Worm (Caenorhabditis elegans) whole organism, L1 larva: ENCODE measurements around the gene dyf-2.
A peak's percentile ranks its signal among the peaks of the same experiment; 100 is the strongest.

Experiments
- aly-2 ChIP-seq: fragments of 150-350 bp; optimal IDR thresholded peaks from 2 replicates; lab custom pipeline; 2014; ENCODE audit warnings: missing biosample characterization, missing genetic modification characterization
- ceh-82 ChIP-seq, 3 experiments: fragments of 150-350 bp in 1 of 3; sonication (generic microtip) in 2 of 3; optimal IDR thresholded peaks; 2 replicates each; lab custom pipeline; 2014 to 2017; ENCODE audit warnings: missing biosample characterization in 3 of 3, missing genetic modification characterization in 3 of 3
- dsc-1 ChIP-seq: sonication (generic microtip); optimal IDR thresholded peaks from 2 replicates; lab custom pipeline; 2016; ENCODE audit warnings: mild to moderate bottlenecking, missing genetic modification characterization, missing compliant biosample characterization
- efl-1 ChIP-seq, 4 experiments: fragments of 150-350 bp; optimal IDR thresholded peaks in 3 of 4; peaks in 1 of 4; 1 replicate in 1 of 4; 2 replicates in 3 of 4; lab custom pipeline; 2014; ENCODE audit warnings: missing biosample characterization in 2 of 4, missing genetic modification characterization in 2 of 4, missing genetic modification reagents in 2 of 4
- efl-3 ChIP-seq: fragments of 200-800 bp; sonication (Bioruptor generic); optimal IDR thresholded peaks from 2 replicates; lab custom pipeline; 2018; ENCODE audit warnings: mild to moderate bottlenecking, missing genetic modification characterization, missing compliant biosample characterization
- egl-27 ChIP-seq, 2 experiments: fragments of 150-350 bp in 1 of 2; sonication (generic microtip); optimal IDR thresholded peaks; 3 replicates each; lab custom pipeline; 2017 to 2018; ENCODE audit warnings: missing biosample characterization in 2 of 2, missing genetic modification characterization in 2 of 2, missing genetic modification reagents in 2 of 2
- fkh-4 ChIP-seq: sonication (generic microtip); optimal IDR thresholded peaks from 2 replicates; lab custom pipeline; 2016; ENCODE audit warnings: missing compliant biosample characterization, missing genetic modification characterization, borderline replicate concordance
- fkh-8 ChIP-seq: sonication (generic microtip); optimal IDR thresholded peaks from 2 replicates; lab custom pipeline; 2016; ENCODE audit warnings: mild to moderate bottlenecking, missing genetic modification characterization, missing compliant biosample characterization
- hlh-4 ChIP-seq: sonication (generic microtip); optimal IDR thresholded peaks from 2 replicates; lab custom pipeline; 2016; ENCODE audit warnings: mild to moderate bottlenecking, missing genetic modification characterization, missing compliant biosample characterization
- hpl-2 ChIP-seq: fragments of 150-350 bp; optimal IDR thresholded peaks from 2 replicates; lab custom pipeline; 2014; ENCODE audit warnings: missing biosample characterization, missing genetic modification reagents, missing genetic modification characterization
- irx-1 ChIP-seq: sonication (generic microtip); optimal IDR thresholded peaks from 2 replicates; lab custom pipeline; 2016; ENCODE audit warnings: missing genetic modification characterization, missing compliant biosample characterization
- lin-13 ChIP-seq: fragments of 150-350 bp; optimal IDR thresholded peaks from 2 replicates; lab custom pipeline; 2014; ENCODE audit warnings: missing biosample characterization, missing genetic modification reagents, missing genetic modification characterization
- lin-39 ChIP-seq: fragments of 150-350 bp; optimal IDR thresholded peaks from 2 replicates; lab custom pipeline; 2014; ENCODE audit warnings: missing biosample characterization, missing genetic modification reagents, missing genetic modification characterization
- mab-9 ChIP-seq: fragments of 200-800 bp; sonication (Bioruptor generic); IDR thresholded peaks from 2 replicates; pipeline ENCODE4 v1.3.6; 2022; ENCODE audit warnings: missing genetic modification reagents, missing genetic modification characterization, missing compliant biosample characterization
- nhr-11 ChIP-seq: fragments of 150-350 bp; optimal IDR thresholded peaks from 2 replicates; lab custom pipeline; 2014; ENCODE audit warnings: missing biosample characterization, missing genetic modification characterization
- nhr-19 ChIP-seq: fragments of 200-800 bp; sonication (Bioruptor generic); conservative IDR thresholded peaks from 2 replicates; pipeline ENCODE4 v1.3.6; 2022; ENCODE audit warnings: missing genetic modification characterization, missing compliant biosample characterization
- nhr-47 ChIP-seq: sonication (generic microtip); optimal IDR thresholded peaks from 2 replicates; lab custom pipeline; 2016; ENCODE audit warnings: mild to moderate bottlenecking, missing genetic modification characterization, moderate library complexity, missing compliant biosample characterization
- nhr-71 ChIP-seq: sonication (generic microtip); optimal IDR thresholded peaks from 2 replicates; lab custom pipeline; 2016; ENCODE audit warnings: mild to moderate bottlenecking, missing genetic modification characterization, moderate library complexity, missing compliant biosample characterization
- nhr-85 ChIP-seq: sonication (generic microtip); peaks from one replicate; lab custom pipeline; 2016; ENCODE audit warnings: missing genetic modification characterization, inconsistent platforms, missing compliant biosample characterization
- nhr-90 ChIP-seq: sonication (generic microtip); optimal IDR thresholded peaks from 2 replicates; lab custom pipeline; 2016; ENCODE audit warnings: mild to moderate bottlenecking, missing genetic modification characterization, missing compliant biosample characterization; ENCODE audit not compliant: poor library complexity
- rnt-1 ChIP-seq: sonication (generic microtip); optimal IDR thresholded peaks from 2 replicates; lab custom pipeline; 2016; ENCODE audit warnings: mild to moderate bottlenecking, missing genetic modification characterization, moderate library complexity, missing compliant biosample characterization
- unc-130 ChIP-seq: fragments of 150-350 bp; optimal IDR thresholded peaks from 2 replicates; lab custom pipeline; 2017; ENCODE audit warnings: missing biosample characterization, missing genetic modification characterization, inconsistent platforms
- unc-30 ChIP-seq: sonication (generic microtip); optimal IDR thresholded peaks from 2 replicates; lab custom pipeline; 2017; ENCODE audit warnings: missing biosample characterization, missing genetic modification characterization
- unc-86 ChIP-seq: sonication (generic microtip); optimal IDR thresholded peaks from 2 replicates; lab custom pipeline; 2016; ENCODE audit warnings: missing genetic modification characterization, missing compliant biosample characterization
- xbp-1 ChIP-seq: sonication (generic microtip); optimal IDR thresholded peaks from 2 replicates; lab custom pipeline; 2016; ENCODE audit warnings: missing genetic modification characterization, missing compliant biosample characterization
- zag-1 ChIP-seq: fragments of 150-350 bp; optimal IDR thresholded peaks from 2 replicates; lab custom pipeline; 2014; ENCODE audit warnings: missing biosample characterization, missing genetic modification characterization

dyf-2 gene

ce11 chrIII:13731589-13731988 is 45.3 kb upstream of the dyf-2 start, which contains the start of gene W06F12.2:
W06F12.2 (minus strand) TSS chrIII:13731689.
- TF ChIP-seq nhr-47 (tag; lab: Kevin White, UChicago) (no peak), unc-130 (tag; lab: Kevin White, UChicago) (no peak), lin-39 (tag; lab: Kevin White, UChicago) (no peak), efl-3 (GFP tag; lab: Kevin White, UChicago) (no peak)
- TF ChIP-seq, all 84 proteins: peak for 0

ce11 chrIII:13729760-13730159 is 43.5 kb upstream of the dyf-2 start:
- TF ChIP-seq efl-1 (optimal IDR thresholded peaks at IDR 0.05; lab: Kevin White, UChicago) (no peak), efl-1 (GFP tag; optimal IDR thresholded peaks at IDR 0.05 in 1 of 2; lab: Kevin White, UChicago) (peak in 1 of 2 experiments; percentile 14), nhr-85 (no peak)

ce11 chrIII:13724018-13724892 is 38.0 kb upstream of the dyf-2 start:
- TF ChIP-seq mab-9 (GFP tag; lab: Robert Waterston, UW) (peak; percentile 6; the same call in 1 of the 2 replicates), nhr-90 (tag; lab: Kevin White, UChicago) (peak; percentile 4), nhr-85 (peak; percentile 29), ceh-82 (tag; optimal IDR thresholded peaks at IDR 0.05; lab: Kevin White, UChicago) (no peak), irx-1 (tag; lab: Kevin White, UChicago) (no peak), lin-13 (GFP tag; lab: Kevin White, UChicago) (no peak), efl-3 (GFP tag; lab: Kevin White, UChicago) (no peak), xbp-1 (tag; lab: Kevin White, UChicago) (no peak), egl-27 (tag; optimal IDR thresholded peaks at IDR 0.05; lab: Kevin White, UChicago) (no peak), nhr-19 (GFP tag; lab: Robert Waterston, UW) (0 out of 2 replicates have a peak, but pooled peaks have one; percentile 15), nhr-71 (tag; lab: Kevin White, UChicago) (peak; percentile 17), hpl-2 (GFP tag; lab: Kevin White, UChicago) (no peak), rnt-1 (tag; lab: Kevin White, UChicago) (no peak), fkh-8 (tag; lab: Kevin White, UChicago) (peak; percentile 4), efl-1 (optimal IDR thresholded peaks at IDR 0.05; lab: Kevin White, UChicago) (no peak), efl-1 (GFP tag; optimal IDR thresholded peaks at IDR 0.05 in 1 of 2; lab: Kevin White, UChicago) (peak in 1 of 2 experiments; percentile 84), hlh-4 (tag; lab: Kevin White, UChicago) (no peak), zag-1 (tag; lab: Kevin White, UChicago) (no peak), lin-39 (tag; lab: Kevin White, UChicago) (no peak), nhr-47 (tag; lab: Kevin White, UChicago) (no peak)

ce11 chrIII:13722387-13723122 is 36.3 kb upstream of the dyf-2 start:
- TF ChIP-seq lin-39 (tag; lab: Kevin White, UChicago) (no peak), fkh-4 (tag; lab: Kevin White, UChicago) (peak; percentile 46), nhr-85 (peak; percentile 50), dsc-1 (tag; lab: Kevin White, UChicago) (peak; percentile 87), zag-1 (tag; lab: Kevin White, UChicago) (no peak), nhr-11 (tag; lab: Kevin White, UChicago) (no peak), aly-2 (tag; lab: Kevin White, UChicago) (no peak), efl-1 (optimal IDR thresholded peaks at IDR 0.05; lab: Kevin White, UChicago) (no peak), efl-1 (GFP tag; optimal IDR thresholded peaks at IDR 0.05 in 1 of 2; lab: Kevin White, UChicago) (peak in 1 of 2 experiments; percentile 83)

- TF ChIP-seq efl-1 (optimal IDR thresholded peaks at IDR 0.05; lab: Kevin White, UChicago) (no peak), efl-1 (GFP tag; optimal IDR thresholded peaks at IDR 0.05 in 1 of 2; lab: Kevin White, UChicago) (peak in 1 of 2 experiments; percentile 6), unc-30 (tag; lab: Kevin White, UChicago) (no peak), unc-86 (tag; lab: Kevin White, UChicago) (no peak)
Observed at ce11 chrIII:13721944-13722343, 35.7 kb upstream of the dyf-2 start.
